1 fruit fly cellular context compared by ENCODE assay signal in genomic region chr3R:5547464-5547943, dm6.
A peak's percentile ranks its signal among the peaks of the same experiment; 100 is the strongest.
TF ChIP-seq lines count a peak whose summit lies in the region.

TSS of gene CG2519 (minus strand) at chr3R:5547775.

TF ChIP-seq in whole organism, embryonic, 481 proteins besides CTCF, POLR2A, EP300 and RAD21 (continued from another document and continues in another):
- peak; percentile 11 for TF ChIP-seq p53 (GFP tag; optimal IDR thresholded peaks at IDR 0.05; lab: Kevin White, UChicago)
- no peak for TF ChIP-seq Camta (GFP tag; optimal IDR thresholded peaks at IDR 0.05; lab: Kevin White, UChicago)
- no peak for TF ChIP-seq CG31388 (GFP tag; optimal IDR thresholded peaks at IDR 0.05; lab: Kevin White, UChicago)
- TF ChIP-seq Ssrp (tag; optimal IDR thresholded peaks at IDR 0.05; lab: Kevin White, UChicago): no peak
- no peak for TF ChIP-seq zf30C (GFP tag; optimal IDR thresholded peaks at IDR 0.05; lab: Kevin White, UChicago)
- peak; percentile 67; the same call in 1 of the 2 replicates for TF ChIP-seq Xrp1 (GFP tag; IDR thresholded peaks at IDR 0.05; lab: Robert Waterston, UW)
- no peak for TF ChIP-seq sima (GFP tag; optimal IDR thresholded peaks at IDR 0.05; lab: Kevin White, UChicago)
- TF ChIP-seq lilli (GFP tag; optimal IDR thresholded peaks at IDR 0.05; lab: Kevin White, UChicago): peak; percentile 77
- no peak for TF ChIP-seq nau (GFP tag; optimal IDR thresholded peaks at IDR 0.05; lab: Kevin White, UChicago)
- peak; percentile 46 for TF ChIP-seq CG5245 (GFP tag; optimal IDR thresholded peaks at IDR 0.05; lab: Kevin White, UChicago)
- peak; percentile 42; the same call in 1 of the 2 replicates for TF ChIP-seq E2f1 (GFP tag; IDR thresholded peaks at IDR 0.05; lab: Robert Waterston, UW)
- peak; percentile 51 for TF ChIP-seq dm (GFP tag; optimal IDR thresholded peaks at IDR 0.05; lab: Kevin White, UChicago)
- peak; percentile 78 for TF ChIP-seq HmgD (GFP tag; optimal IDR thresholded peaks at IDR 0.05; lab: Kevin White, UChicago)
- TF ChIP-seq maf-S (GFP tag; optimal IDR thresholded peaks at IDR 0.05; lab: Kevin White, UChicago): peak; percentile 16
- peak; percentile 61 for TF ChIP-seq CG17829 (tag; optimal IDR thresholded peaks at IDR 0.05; lab: Kevin White, UChicago)
- peak; percentile 27 for TF ChIP-seq Fer2 (tag; optimal IDR thresholded peaks at IDR 0.05; lab: Kevin White, UChicago)
- TF ChIP-seq CG1647 (GFP tag; optimal IDR thresholded peaks at IDR 0.05; lab: Kevin White, UChicago): peak; percentile 36
- TF ChIP-seq unpg (GFP tag; optimal IDR thresholded peaks at IDR 0.05; lab: Kevin White, UChicago): no peak
- TF ChIP-seq Asciz (GFP tag; optimal IDR thresholded peaks at IDR 0.05; lab: Kevin White, UChicago): no peak
- TF ChIP-seq klu (GFP tag; IDR thresholded peaks at IDR 0.05; lab: Robert Waterston, UW): no peak
- TF ChIP-seq CG33213 (GFP tag; optimal IDR thresholded peaks at IDR 0.05; lab: Kevin White, UChicago): peak; percentile 52
- TF ChIP-seq ERR (GFP tag; optimal IDR thresholded peaks at IDR 0.05; lab: Kevin White, UChicago): peak; percentile 57
- TF ChIP-seq Taf1 (GFP tag; IDR thresholded peaks at IDR 0.05; lab: Robert Waterston, UW): no peak
- TF ChIP-seq stc (GFP tag; IDR thresholded peaks at IDR 0.05; lab: Robert Waterston, UW): peak; percentile 62; the same call in 1 of the 2 replicates
- TF ChIP-seq stwl (tag; optimal IDR thresholded peaks at IDR 0.05; lab: Kevin White, UChicago): no peak
- peak; percentile 58 for TF ChIP-seq CG9609 (GFP tag; optimal IDR thresholded peaks at IDR 0.05; lab: Kevin White, UChicago)
- no peak for TF ChIP-seq crol (GFP tag; IDR thresholded peaks at IDR 0.05; lab: Robert Waterston, UW)
- no peak for TF ChIP-seq CG1529 (GFP tag; optimal IDR thresholded peaks at IDR 0.05; lab: Kevin White, UChicago)
- TF ChIP-seq CG10274 (GFP tag; optimal IDR thresholded peaks at IDR 0.05; lab: Kevin White, UChicago): no peak
- peak; percentile 14; the same call in 1 of the 3 replicates for TF ChIP-seq CG14050 (GFP tag; IDR thresholded peaks at IDR 0.05; lab: Robert Waterston, UW)
- TF ChIP-seq Dp (GFP tag; optimal IDR thresholded peaks at IDR 0.05; lab: Kevin White, UChicago): peak; percentile 58
- no peak for TF ChIP-seq CG6175 (GFP tag; IDR thresholded peaks at IDR 0.05; lab: Robert Waterston, UW)
- no peak for TF ChIP-seq lab (GFP tag; optimal IDR thresholded peaks at IDR 0.05; lab: Kevin White, UChicago)
- no peak for TF ChIP-seq corto (GFP tag; optimal IDR thresholded peaks at IDR 0.05; lab: Kevin White, UChicago)
- TF ChIP-seq peb (GFP tag; IDR thresholded peaks at IDR 0.05; lab: Robert Waterston, UW): no peak
- peak; percentile 46; the same call in 1 of the 2 replicates for TF ChIP-seq aop (GFP tag; IDR thresholded peaks at IDR 0.05; lab: Robert Waterston, UW)
- TF ChIP-seq sob (GFP tag; IDR thresholded peaks at IDR 0.05; lab: Robert Waterston, UW): peak; percentile 78
- peak; percentile 82 for TF ChIP-seq CG14710 (tag; optimal IDR thresholded peaks at IDR 0.05; lab: Kevin White, UChicago)
- peak; percentile 33 to 51 for TF ChIP-seq chif (GFP tag; optimal IDR thresholded peaks at IDR 0.05; lab: Kevin White, UChicago)
- TF ChIP-seq Six4 (GFP tag; optimal IDR thresholded peaks at IDR 0.05; lab: Kevin White, UChicago): peak; percentile 51
- peak; percentile 71 for TF ChIP-seq CG3995 (GFP tag; optimal IDR thresholded peaks at IDR 0.05; lab: Kevin White, UChicago)
- TF ChIP-seq fd3F (GFP tag; optimal IDR thresholded peaks at IDR 0.05; lab: Kevin White, UChicago): no peak
- peak; percentile 72 for TF ChIP-seq ems (GFP tag; optimal IDR thresholded peaks at IDR 0.05; lab: Kevin White, UChicago)
- TF ChIP-seq sd (tag; optimal IDR thresholded peaks at IDR 0.05; lab: Kevin White, UChicago): no peak
- peak; percentile 80 for TF ChIP-seq hbn (GFP tag; IDR thresholded peaks at IDR 0.05; lab: Robert Waterston, UW; ENCODE audit: partially characterized antibody)
- TF ChIP-seq Gsc (GFP tag; IDR thresholded peaks at IDR 0.05; lab: Robert Waterston, UW): no peak
- TF ChIP-seq kah (GFP tag; optimal IDR thresholded peaks at IDR 0.05; lab: Kevin White, UChicago): peak; percentile 56
- TF ChIP-seq hkb (optimal IDR thresholded peaks at IDR 0.05; lab: Kevin White, UChicago): no peak
- TF ChIP-seq hkb (GFP tag; IDR thresholded peaks at IDR 0.05; lab: Robert Waterston, UW): no peak
- TF ChIP-seq mld (GFP tag; IDR thresholded peaks at IDR 0.05; lab: Robert Waterston, UW; ENCODE audit: partially characterized antibody): peak; percentile 92
- no peak for TF ChIP-seq Hr78 (GFP tag; optimal IDR thresholded peaks at IDR 0.05; lab: Kevin White, UChicago)
- peak; percentile 35 for TF ChIP-seq CG15479 (GFP tag; optimal IDR thresholded peaks at IDR 0.05; lab: Kevin White, UChicago)
- TF ChIP-seq ac (GFP tag; optimal IDR thresholded peaks at IDR 0.05; lab: Kevin White, UChicago): peak; percentile 10
- peak; percentile 80; the same call in 2 of the 3 replicates for TF ChIP-seq zen2 (GFP tag; IDR thresholded peaks at IDR 0.05; lab: Robert Waterston, UW; ENCODE audit: partially characterized antibody)
- TF ChIP-seq fd64A (GFP tag; optimal IDR thresholded peaks at IDR 0.05; lab: Kevin White, UChicago): no peak
- TF ChIP-seq CG31365 (tag; optimal IDR thresholded peaks at IDR 0.05; lab: Kevin White, UChicago): no peak
- TF ChIP-seq CG6272 (GFP tag; IDR thresholded peaks at IDR 0.05; lab: Robert Waterston, UW): peak; percentile 36; the same call in 1 of the 2 replicates
- peak; percentile 66 for TF ChIP-seq Max (GFP tag; optimal IDR thresholded peaks at IDR 0.05; lab: Kevin White, UChicago)
- TF ChIP-seq Doc2 (GFP tag; IDR thresholded peaks at IDR 0.05; lab: Robert Waterston, UW): no peak
- TF ChIP-seq CG4820 (GFP tag; optimal IDR thresholded peaks at IDR 0.05; lab: Kevin White, UChicago): peak; percentile 39
- no peak for TF ChIP-seq CG15073 (GFP tag; optimal IDR thresholded peaks at IDR 0.05; lab: Kevin White, UChicago)
- TF ChIP-seq trh (GFP tag; optimal IDR thresholded peaks at IDR 0.05; lab: Kevin White, UChicago): peak; percentile 41
- no peak for TF ChIP-seq Hmr (GFP tag; optimal IDR thresholded peaks at IDR 0.05; lab: Kevin White, UChicago)
- TF ChIP-seq PHDP (tag; optimal IDR thresholded peaks at IDR 0.05; lab: Kevin White, UChicago): no peak
- TF ChIP-seq luna (GFP tag; optimal IDR thresholded peaks at IDR 0.05; lab: Kevin White, UChicago): peak; percentile 43
- peak; percentile 95 for TF ChIP-seq Med (GFP tag; lab: Kevin White, UChicago)
- TF ChIP-seq CG2129 (GFP tag; IDR thresholded peaks at IDR 0.05; lab: Robert Waterston, UW; ENCODE audit: partially characterized antibody): peak; percentile 82
- no peak for TF ChIP-seq Blimp-1 (GFP tag; optimal IDR thresholded peaks at IDR 0.05; lab: Kevin White, UChicago)
- peak; percentile 61 for TF ChIP-seq CG10543 (GFP tag; optimal IDR thresholded peaks at IDR 0.05; lab: Kevin White, UChicago)
- TF ChIP-seq ranshi (GFP tag; IDR thresholded peaks at IDR 0.05; lab: Robert Waterston, UW): peak; percentile 53; the same call in 1 of the 2 replicates
- peak; percentile 91 for TF ChIP-seq pzg (GFP tag; optimal IDR thresholded peaks at IDR 0.05; lab: Kevin White, UChicago)
- TF ChIP-seq cato (GFP tag; optimal IDR thresholded peaks at IDR 0.05; lab: Kevin White, UChicago; ENCODE audit: borderline replicate concordance): no peak
- peak; percentile 86 for TF ChIP-seq CG4617 (GFP tag; optimal IDR thresholded peaks at IDR 0.05; lab: Kevin White, UChicago; ENCODE audit: borderline replicate concordance)
- TF ChIP-seq CG12744 (GFP tag; optimal IDR thresholded peaks at IDR 0.05; lab: Kevin White, UChicago): no peak
- TF ChIP-seq CG7928 (GFP tag; optimal IDR thresholded peaks at IDR 0.05; lab: Kevin White, UChicago): peak; percentile 98
- no peak for TF ChIP-seq HHEX (GFP tag; optimal IDR thresholded peaks at IDR 0.05; lab: Kevin White, UChicago)
- peak; percentile 86 for TF ChIP-seq CG15514 (GFP tag; optimal IDR thresholded peaks at IDR 0.05; lab: Kevin White, UChicago)
- TF ChIP-seq Dfd (GFP tag; optimal IDR thresholded peaks at IDR 0.05; lab: Kevin White, UChicago): no peak
- no peak for TF ChIP-seq vvl (GFP tag; IDR thresholded peaks at IDR 0.05; lab: Robert Waterston, UW)
- TF ChIP-seq fd96Cb (tag; optimal IDR thresholded peaks at IDR 0.05; lab: Kevin White, UChicago): no peak
- no peak for TF ChIP-seq toy (GFP tag; IDR thresholded peaks at IDR 0.05; lab: Robert Waterston, UW)
- TF ChIP-seq HLHmδ (GFP tag; optimal IDR thresholded peaks at IDR 0.05; lab: Kevin White, UChicago): no peak
- peak; percentile 23 for TF ChIP-seq CG17912 (GFP tag; optimal IDR thresholded peaks at IDR 0.05; lab: Kevin White, UChicago)
- no peak for TF ChIP-seq CG1233 (GFP tag; optimal IDR thresholded peaks at IDR 0.05; lab: Kevin White, UChicago)
- TF ChIP-seq CG13296 (GFP tag; optimal IDR thresholded peaks at IDR 0.05; lab: Kevin White, UChicago): no peak
- peak; percentile 54; the same call in 1 of the 2 replicates for TF ChIP-seq Ada2b (GFP tag; IDR thresholded peaks at IDR 0.05; lab: Robert Waterston, UW)
- TF ChIP-seq CG9727 (GFP tag; optimal IDR thresholded peaks at IDR 0.05; lab: Kevin White, UChicago): no peak
- peak; percentile 21 for TF ChIP-seq CG6254 (GFP tag; optimal IDR thresholded peaks at IDR 0.05; lab: Kevin White, UChicago)
- TF ChIP-seq Adf1 (GFP tag; IDR thresholded peaks at IDR 0.05; lab: Robert Waterston, UW): peak; percentile 69
- no peak for TF ChIP-seq Meics (GFP tag; optimal IDR thresholded peaks at IDR 0.05; lab: Kevin White, UChicago)
- no peak for TF ChIP-seq CG4404 (GFP tag; IDR thresholded peaks at IDR 0.05; lab: Robert Waterston, UW)
- no peak for TF ChIP-seq CG7556 (GFP tag; optimal IDR thresholded peaks at IDR 0.05; lab: Kevin White, UChicago)
- peak; percentile 66 for TF ChIP-seq zfh1 (GFP tag; IDR thresholded peaks at IDR 0.05; lab: Robert Waterston, UW)
- peak; percentile 85 for TF ChIP-seq CG11456 (GFP tag; IDR thresholded peaks at IDR 0.05; lab: Robert Waterston, UW)
- TF ChIP-seq CG15601 (tag; optimal IDR thresholded peaks at IDR 0.05; lab: Kevin White, UChicago): no peak
- no peak for TF ChIP-seq CG2678 (tag; optimal IDR thresholded peaks at IDR 0.05; lab: Kevin White, UChicago)
- TF ChIP-seq ftz-f1 (GFP tag; optimal IDR thresholded peaks at IDR 0.05; lab: Kevin White, UChicago): peak; percentile 81
- TF ChIP-seq gsb-n (tag; optimal IDR thresholded peaks at IDR 0.05; lab: Kevin White, UChicago): no peak
- TF ChIP-seq CG11696 (GFP tag; IDR thresholded peaks at IDR 0.05; lab: Robert Waterston, UW): no peak
- TF ChIP-seq sqz (GFP tag; optimal IDR thresholded peaks at IDR 0.05; lab: Kevin White, UChicago): no peak
- TF ChIP-seq Nf-YB (GFP tag; optimal IDR thresholded peaks at IDR 0.05; lab: Kevin White, UChicago): no peak
- TF ChIP-seq CG18011 (GFP tag; optimal IDR thresholded peaks at IDR 0.05; lab: Kevin White, UChicago): peak; percentile 7
- no peak for TF ChIP-seq slou (GFP tag; optimal IDR thresholded peaks at IDR 0.05; lab: Kevin White, UChicago)
- no peak for TF ChIP-seq jing (GFP tag; optimal IDR thresholded peaks at IDR 0.05; lab: Kevin White, UChicago)
- peak; percentile 86 for TF ChIP-seq Rfx (GFP tag; IDR thresholded peaks at IDR 0.05; lab: Robert Waterston, UW)
- no peak for TF ChIP-seq yki (optimal IDR thresholded peaks at IDR 0.05; lab: Kevin White, UChicago)
- TF ChIP-seq CG17568 (GFP tag; optimal IDR thresholded peaks at IDR 0.05; lab: Kevin White, UChicago): no peak
- no peak for TF ChIP-seq Eip74EF (GFP tag; optimal IDR thresholded peaks at IDR 0.05; lab: Kevin White, UChicago)
- no peak for TF ChIP-seq D19B (GFP tag; optimal IDR thresholded peaks at IDR 0.05; lab: Kevin White, UChicago)
- 0 out of 3 replicates have a peak, but pooled peaks have one; percentile 39 for TF ChIP-seq CG11560 (tag; IDR thresholded peaks at IDR 0.05; lab: Robert Waterston, UW)
- peak; percentile 64 for TF ChIP-seq CG11247 (GFP tag; IDR thresholded peaks at IDR 0.05; lab: Robert Waterston, UW)
- no peak for TF ChIP-seq Trl (optimal IDR thresholded peaks at IDR 0.05; lab: Kevin White, UChicago)
- peak; percentile 61 for TF ChIP-seq Trl (GFP tag; optimal IDR thresholded peaks at IDR 0.05; lab: Kevin White, UChicago)
- no peak for TF ChIP-seq prd (optimal IDR thresholded peaks at IDR 0.05; lab: Kevin White, UChicago)
- peak; percentile 72 for TF ChIP-seq prd (GFP tag; IDR thresholded peaks at IDR 0.05; lab: Robert Waterston, UW)
- TF ChIP-seq MBD-R2 (GFP tag; IDR thresholded peaks at IDR 0.05; lab: Robert Waterston, UW): peak; percentile 85
- peak; percentile 56 for TF ChIP-seq pb (GFP tag; optimal IDR thresholded peaks at IDR 0.05; lab: Kevin White, UChicago)
- TF ChIP-seq Doc3 (GFP tag; IDR thresholded peaks at IDR 0.05; lab: Robert Waterston, UW; ENCODE audit: partially characterized antibody): peak; percentile 73
- TF ChIP-seq HLH4C (GFP tag; IDR thresholded peaks at IDR 0.05; lab: Robert Waterston, UW; ENCODE audit: partially characterized antibody): peak; percentile 96
- no peak for TF ChIP-seq CG13894 (tag; optimal IDR thresholded peaks at IDR 0.05; lab: Kevin White, UChicago)
- TF ChIP-seq Lhr (GFP tag; optimal IDR thresholded peaks at IDR 0.05; lab: Kevin White, UChicago): no peak
- no peak for TF ChIP-seq h (optimal IDR thresholded peaks at IDR 0.05; lab: Kevin White, UChicago)
- TF ChIP-seq wek (GFP tag; optimal IDR thresholded peaks at IDR 0.05; lab: Kevin White, UChicago): peak; percentile 22
- TF ChIP-seq Hmx (GFP tag; optimal IDR thresholded peaks at IDR 0.05; lab: Kevin White, UChicago): no peak
- peak; percentile 37 for TF ChIP-seq CG9797 (GFP tag; optimal IDR thresholded peaks at IDR 0.05; lab: Kevin White, UChicago)
- TF ChIP-seq fu2 (GFP tag; optimal IDR thresholded peaks at IDR 0.05; lab: Kevin White, UChicago): peak; percentile 67
- no peak for TF ChIP-seq sens-2 (GFP tag; IDR thresholded peaks at IDR 0.05; lab: Robert Waterston, UW)
- no peak for TF ChIP-seq CG43689 (GFP tag; IDR thresholded peaks at IDR 0.05; lab: Robert Waterston, UW)
- peak; percentile 65 for TF ChIP-seq shn (GFP tag; optimal IDR thresholded peaks at IDR 0.05; lab: Kevin White, UChicago)
- no peak for TF ChIP-seq CG9876 (GFP tag; optimal IDR thresholded peaks at IDR 0.05; lab: Kevin White, UChicago)
- no peak for TF ChIP-seq CG10321 (GFP tag; IDR thresholded peaks at IDR 0.05; lab: Robert Waterston, UW)
- TF ChIP-seq CG12659 (GFP tag; optimal IDR thresholded peaks at IDR 0.05; lab: Kevin White, UChicago): peak; percentile 74
- TF ChIP-seq slbo (GFP tag; IDR thresholded peaks at IDR 0.05; lab: Robert Waterston, UW): peak; percentile 84
- peak; percentile 96 for TF ChIP-seq Opbp (GFP tag; IDR thresholded peaks at IDR 0.05; lab: Robert Waterston, UW; ENCODE audit: partially characterized antibody)
